Fruit fly (Drosophila melanogaster): ENCODE data around the gene CG7560.

The CG7560 gene

dm6 chr3L:11417273-11418040 is 7.5 kb upstream of the CG7560 start (continued):
- TF ChIP-seq CG9609 (GFP tag; optimal IDR thresholded peaks at IDR 0.05) (peak; percentile 34), btn (GFP tag; optimal IDR thresholded peaks at IDR 0.05) (peak; percentile 63), HLH3B (GFP tag; IDR thresholded peaks at IDR 0.05) (peak; percentile 86), CG42726 (GFP tag; IDR thresholded peaks at IDR 0.05; ENCODE audit: partially characterized antibody) (0 out of 2 replicates have a peak, but pooled peaks have one; percentile 5), ATbp (GFP tag; optimal IDR thresholded peaks at IDR 0.05) (peak; percentile 75), CG17186 (GFP tag; optimal IDR thresholded peaks at IDR 0.05) (peak; percentile 24), Adf1 (GFP tag; IDR thresholded peaks at IDR 0.05) (peak; percentile 72), pan (optimal IDR thresholded peaks at IDR 0.05) (no peak), pan (GFP tag; optimal IDR thresholded peaks at IDR 0.05 in 1 of 2, IDR thresholded peaks at IDR 0.05 in 1 of 2) (peak in 1 of 2 experiments; percentile 90), sug (tag; optimal IDR thresholded peaks at IDR 0.05) (peak; percentile 64), CG5245 (GFP tag; optimal IDR thresholded peaks at IDR 0.05) (peak; percentile 86), Mad (GFP tag; optimal IDR thresholded peaks at IDR 0.05) (peak; percentile 69), ap (GFP tag; IDR thresholded peaks at IDR 0.05) (peak; percentile 62), CG30431 (GFP tag; optimal IDR thresholded peaks at IDR 0.05) (peak; percentile 61), exex (tag; optimal IDR thresholded peaks at IDR 0.05) (peak; percentile 59), bowl (GFP tag; IDR thresholded peaks at IDR 0.05) (peak; percentile 47), dysf (GFP tag; IDR thresholded peaks at IDR 0.05) (peak; percentile 95), ewg (GFP tag; optimal IDR thresholded peaks at IDR 0.05) (peak; percentile 62), sens (GFP tag) (peak; percentile 97), CG10462 (GFP tag; optimal IDR thresholded peaks at IDR 0.05) (peak; percentile 44), otp (GFP tag; IDR thresholded peaks at IDR 0.05) (peak; percentile 87), hkb (optimal IDR thresholded peaks at IDR 0.05) (no peak), hkb (GFP tag; IDR thresholded peaks at IDR 0.05) (peak; percentile 93), CrebB (tag; optimal IDR thresholded peaks at IDR 0.05) (no peak), CG2678 (tag; optimal IDR thresholded peaks at IDR 0.05) (peak; percentile 95), CG16863 (GFP tag; optimal IDR thresholded peaks at IDR 0.05) (peak; percentile 73), dan (GFP tag; IDR thresholded peaks at IDR 0.05) (no peak; the same call in 1 of the 2 replicates), CG17361 (GFP tag; IDR thresholded peaks at IDR 0.05) (peak; percentile 94), vfl (GFP tag; optimal IDR thresholded peaks at IDR 0.05) (peak; percentile 43), al (GFP tag; IDR thresholded peaks at IDR 0.05) (peak; percentile 66), grau (tag; optimal IDR thresholded peaks at IDR 0.05) (peak; percentile 87), sc (optimal IDR thresholded peaks at IDR 0.05) (no peak), sc (GFP tag; optimal IDR thresholded peaks at IDR 0.05) (peak; percentile 83), seq (GFP tag; IDR thresholded peaks at IDR 0.05) (peak; percentile 86), gro (GFP tag; optimal IDR thresholded peaks at IDR 0.05) (no peak), scrt (GFP tag; optimal IDR thresholded peaks at IDR 0.05) (peak; percentile 68), ac (GFP tag; optimal IDR thresholded peaks at IDR 0.05) (peak; percentile 43), CG6175 (GFP tag; IDR thresholded peaks at IDR 0.05) (peak; percentile 68), CG3847 (GFP tag; IDR thresholded peaks at IDR 0.05) (peak; percentile 85), CG17328 (GFP tag; IDR thresholded peaks at IDR 0.05) (peak; percentile 80), ab (GFP tag; optimal IDR thresholded peaks at IDR 0.05) (peak; percentile 71), odd (GFP tag; optimal IDR thresholded peaks at IDR 0.05) (peak; percentile 78), kay (GFP tag; optimal IDR thresholded peaks at IDR 0.05) (peak; percentile 46), nom (GFP tag; optimal IDR thresholded peaks at IDR 0.05) (no peak), Abd-B (GFP tag; optimal IDR thresholded peaks at IDR 0.05) (peak; percentile 82), Deaf1 (tag; optimal IDR thresholded peaks at IDR 0.05) (peak; percentile 74), Dll (GFP tag; IDR thresholded peaks at IDR 0.05; ENCODE audit: partially characterized antibody) (peak; percentile 23; the same call in 1 of the 4 replicates), zen2 (GFP tag; IDR thresholded peaks at IDR 0.05; ENCODE audit: partially characterized antibody) (no peak), Drgx (GFP tag; IDR thresholded peaks at IDR 0.05) (peak; percentile 67; the same call in 1 of the 2 replicates), cwo (GFP tag; optimal IDR thresholded peaks at IDR 0.05) (peak; percentile 77)
